Fruit fly (Drosophila melanogaster) whole organism, embryonic: Measurements from ENCODE around the gene Src64B.

Experiments used
- Blimp-1 ChIP-seq: fragments of 200-800 bp; sonication (Bioruptor generic); optimal IDR thresholded peaks from 3 replicates; lab custom pipeline; 2018; ENCODE audit warnings: missing biosample characterization, missing genetic modification characterization, mild to moderate bottlenecking, moderate library complexity, missing genetic modification reagents
- BtbVII ChIP-seq: fragments of 200-800 bp; sonication (Bioruptor generic); optimal IDR thresholded peaks from 3 replicates; lab custom pipeline; 2017; ENCODE audit warnings: missing biosample characterization, mild to moderate bottlenecking, missing genetic modification characterization
- CG11504 ChIP-seq: fragments of 200-800 bp; sonication (Bioruptor generic); optimal IDR thresholded peaks from 3 replicates; lab custom pipeline; 2019; ENCODE audit warnings: missing biosample characterization, mild to moderate bottlenecking, missing genetic modification characterization, moderate library complexity
- CG12071 ChIP-seq: fragments of 200-800 bp; sonication (Bioruptor generic); optimal IDR thresholded peaks from 3 replicates; lab custom pipeline; 2018; ENCODE audit warnings: missing biosample characterization, mild to moderate bottlenecking, missing genetic modification characterization
- CG12769 ChIP-seq: fragments of 200-800 bp; sonication (Bioruptor generic); optimal IDR thresholded peaks from 2 replicates; lab custom pipeline; 2019; ENCODE audit warnings: missing biosample characterization, mild to moderate bottlenecking, missing genetic modification characterization, moderate library complexity
- CG1529 ChIP-seq: fragments of 200-800 bp; sonication (Bioruptor generic); optimal IDR thresholded peaks from 3 replicates; lab custom pipeline; 2018; ENCODE audit warnings: missing biosample characterization, missing genetic modification characterization
- CG15601 ChIP-seq: fragments of 200-800 bp; sonication (Bioruptor generic); optimal IDR thresholded peaks from 3 replicates; lab custom pipeline; 2019; ENCODE audit warnings: missing biosample characterization, mild to moderate bottlenecking, missing genetic modification characterization, moderate library complexity
- CG17328 ChIP-seq: fragments of 200-800 bp; sonication (Bioruptor generic); IDR thresholded peaks from 2 replicates; pipeline ENCODE4 v1.3.6; 2022; ENCODE audit warnings: missing biosample characterization, missing genetic modification characterization
- CG17568 ChIP-seq: fragments of 200-800 bp; sonication (Bioruptor generic); optimal IDR thresholded peaks from 2 replicates; lab custom pipeline; 2018; ENCODE audit warnings: missing biosample characterization, mild to moderate bottlenecking, missing genetic modification characterization, moderate library complexity
- CG18764 ChIP-seq: fragments of 200-800 bp; sonication (Bioruptor generic); optimal IDR thresholded peaks from 3 replicates; lab custom pipeline; 2016; ENCODE audit warnings: missing biosample characterization, missing genetic modification characterization
- CG2678 ChIP-seq: fragments of 200-800 bp; sonication (Bioruptor generic); optimal IDR thresholded peaks from 3 replicates; lab custom pipeline; 2019; ENCODE audit warnings: missing biosample characterization, mild to moderate bottlenecking, missing genetic modification characterization, moderate library complexity
- CG31365 ChIP-seq: fragments of 200-800 bp; sonication (Bioruptor generic); optimal IDR thresholded peaks from 2 replicates; lab custom pipeline; 2018; ENCODE audit warnings: missing biosample characterization, mild to moderate bottlenecking, missing genetic modification characterization
- CG34376 ChIP-seq: fragments of 200-800 bp; sonication (Bioruptor generic); optimal IDR thresholded peaks from 2 replicates; lab custom pipeline; 2018; ENCODE audit warnings: missing biosample characterization, mild to moderate bottlenecking, missing genetic modification characterization
- CG4707 ChIP-seq: fragments of 200-800 bp; sonication (Bioruptor generic); optimal IDR thresholded peaks from 2 replicates; lab custom pipeline; 2018; ENCODE audit warnings: missing biosample characterization, mild to moderate bottlenecking, missing genetic modification characterization, moderate library complexity
- CG6854 ChIP-seq: fragments of 200-800 bp; sonication (Bioruptor generic); optimal IDR thresholded peaks from 3 replicates; lab custom pipeline; 2017; ENCODE audit warnings: missing biosample characterization, mild to moderate bottlenecking, missing genetic modification characterization
- CG8281 ChIP-seq: fragments of 200-800 bp; sonication (Bioruptor generic); optimal IDR thresholded peaks from 2 replicates; lab custom pipeline; 2018; ENCODE audit warnings: missing biosample characterization, mild to moderate bottlenecking, missing genetic modification characterization, moderate library complexity
- CG8290 ChIP-seq, 3 experiments: fragments of 200-800 bp; sonication (Bioruptor generic); optimal IDR thresholded peaks; 2 replicates each; lab custom pipeline; 2016 to 2019; ENCODE audit warnings: missing biosample characterization in 3 of 3, missing genetic modification characterization in 3 of 3, mild to moderate bottlenecking in 2 of 3, moderate library complexity in 1 of 3
- CG9609 ChIP-seq: fragments of 200-800 bp; sonication (Bioruptor generic); optimal IDR thresholded peaks from 3 replicates; lab custom pipeline; 2016; ENCODE audit warnings: missing biosample characterization, missing genetic modification characterization
- Dref ChIP-seq: fragments of 200-800 bp; sonication (Bioruptor generic); IDR thresholded peaks from 2 replicates; pipeline ENCODE4 v1.3.6; 2022; ENCODE audit warnings: missing biosample characterization, missing genetic modification characterization
- Ets65A ChIP-seq: fragments of 200-800 bp; sonication (Bioruptor generic); peaks from one replicate; lab custom pipeline; 2016; ENCODE audit warnings: missing biosample characterization, missing genetic modification characterization
- Gug ChIP-seq: fragments of 200-800 bp; sonication (Bioruptor generic); IDR thresholded peaks from 4 replicates; pipeline ENCODE4 v1.3.6; 2022; ENCODE audit warnings: missing biosample characterization, missing genetic modification characterization
- HLH3B ChIP-seq: fragments of 200-800 bp; sonication (Bioruptor generic); IDR thresholded peaks from 2 replicates; pipeline ENCODE4 v1.3.6; 2022; ENCODE audit warnings: missing biosample characterization, missing genetic modification characterization
- Hr39 ChIP-seq: fragments of >200 bp; optimal IDR thresholded peaks from 2 replicates; lab custom pipeline; 2017
- Hr78 ChIP-seq, 2 experiments: fragments of 200-800 bp in 1 of 2; fragments of >200 bp in 1 of 2; sonication (Bioruptor generic) in 1 of 2; optimal IDR thresholded peaks; 2 replicates each; lab custom pipeline; 2017 to 2019; ENCODE audit warnings: missing biosample characterization in 2 of 2, missing genetic modification characterization in 2 of 2, mild to moderate bottlenecking in 1 of 2, moderate library complexity in 1 of 2
- NC2α ChIP-seq: fragments of 200-800 bp; sonication (Bioruptor generic); optimal IDR thresholded peaks from 2 replicates; lab custom pipeline; 2016; ENCODE audit warnings: missing biosample characterization, missing genetic modification characterization
- NFAT ChIP-seq: fragments of 200-800 bp; sonication (Bioruptor generic); IDR thresholded peaks from 2 replicates; pipeline ENCODE4 v1.3.6; 2022; ENCODE audit warnings: missing biosample characterization, missing genetic modification characterization
- Neu2 ChIP-seq: fragments of 200-800 bp; sonication (Bioruptor generic); optimal IDR thresholded peaks from 3 replicates; lab custom pipeline; 2016; ENCODE audit warnings: missing biosample characterization, missing genetic modification characterization, borderline replicate concordance
- PHDP ChIP-seq: fragments of 200-800 bp; sonication (Bioruptor generic); optimal IDR thresholded peaks from 3 replicates; lab custom pipeline; 2018; ENCODE audit warnings: missing biosample characterization, mild to moderate bottlenecking, missing genetic modification characterization, moderate library complexity
- Poxn ChIP-seq: fragments of 200-800 bp; sonication (Bioruptor generic); IDR thresholded peaks from 2 replicates; pipeline ENCODE4 v1.3.6; 2022; ENCODE audit warnings: missing biosample characterization, missing genetic modification characterization
- dan ChIP-seq: fragments of 200-800 bp; sonication (Bioruptor generic); IDR thresholded peaks from 2 replicates; pipeline ENCODE4 v1.3.6; 2022; ENCODE audit warnings: missing biosample characterization, missing genetic modification characterization
- dpn ChIP-seq, 2 experiments: fragments of 200-800 bp; sonication (Bioruptor generic); optimal IDR thresholded peaks; 3 replicates each; lab custom pipeline; 2016; ENCODE audit warnings: missing biosample characterization in 2 of 2, missing genetic modification characterization in 2 of 2
- en ChIP-seq: fragments of 200-800 bp; sonication (Bioruptor generic); optimal IDR thresholded peaks from 2 replicates; lab custom pipeline; 2016; ENCODE audit warnings: missing biosample characterization, missing genetic modification characterization
- ewg ChIP-seq: fragments of 200-800 bp; sonication (Bioruptor generic); optimal IDR thresholded peaks from 3 replicates; lab custom pipeline; 2017; ENCODE audit warnings: mild to moderate bottlenecking, missing biosample characterization, missing genetic modification reagents, missing genetic modification characterization
- exex ChIP-seq: fragments of 200-800 bp; sonication (Bioruptor generic); optimal IDR thresholded peaks from 4 replicates; lab custom pipeline; 2018; ENCODE audit warnings: missing biosample characterization, mild to moderate bottlenecking, missing genetic modification characterization, moderate library complexity
- fd64A ChIP-seq: fragments of 200-800 bp; sonication (Bioruptor generic); optimal IDR thresholded peaks from 3 replicates; lab custom pipeline; 2018; ENCODE audit warnings: missing biosample characterization, mild to moderate bottlenecking, missing genetic modification characterization
- fd96Cb ChIP-seq: fragments of 200-800 bp; sonication (Bioruptor generic); optimal IDR thresholded peaks from 2 replicates; lab custom pipeline; 2018; ENCODE audit warnings: missing biosample characterization, mild to moderate bottlenecking, missing genetic modification characterization, moderate library complexity
- gfzf ChIP-seq: fragments of 200-800 bp; sonication (Bioruptor generic); optimal IDR thresholded peaks from 2 replicates; lab custom pipeline; 2016; ENCODE audit warnings: missing biosample characterization, mild to moderate bottlenecking, missing genetic modification characterization, moderate library complexity
- lab ChIP-seq: fragments of 200-800 bp; sonication (Bioruptor generic); optimal IDR thresholded peaks from 3 replicates; lab custom pipeline; 2017; ENCODE audit warnings: missing biosample characterization, missing genetic modification characterization, mild to moderate bottlenecking, moderate library complexity, missing genetic modification reagents
- lola ChIP-seq, 3 experiments: fragments of >200 bp in 2 of 3; fragments of 200-800 bp in 1 of 3; sonication (Bioruptor generic) in 1 of 3; optimal IDR thresholded peaks; 2 replicates each; lab custom pipeline; 2017 to 2019; ENCODE audit warnings: missing biosample characterization in 3 of 3, missing genetic modification characterization in 3 of 3, mild to moderate bottlenecking in 1 of 3, moderate library complexity in 1 of 3
- luna ChIP-seq: fragments of 200-800 bp; sonication (Bioruptor generic); optimal IDR thresholded peaks from 2 replicates; lab custom pipeline; 2016; ENCODE audit warnings: missing biosample characterization, missing genetic modification characterization
- mirr ChIP-seq: fragments of 200-800 bp; sonication (Bioruptor generic); optimal IDR thresholded peaks from 3 replicates; lab custom pipeline; 2018; ENCODE audit warnings: missing biosample characterization, mild to moderate bottlenecking, missing genetic modification characterization
- nau ChIP-seq: fragments of 200-800 bp; sonication (Bioruptor generic); optimal IDR thresholded peaks from 3 replicates; lab custom pipeline; 2017; ENCODE audit warnings: missing biosample characterization, mild to moderate bottlenecking, missing genetic modification characterization, missing genetic modification reagents
- nerfin-2 ChIP-seq: fragments of 200-800 bp; sonication (Bioruptor generic); IDR thresholded peaks from 2 replicates; pipeline ENCODE4 v1.3.6; 2022; ENCODE audit warnings: missing biosample characterization, missing genetic modification characterization; ENCODE audit not compliant: partially characterized antibody
- sd ChIP-seq: fragments of 200-800 bp; sonication (Bioruptor generic); optimal IDR thresholded peaks from 3 replicates; lab custom pipeline; 2018; ENCODE audit warnings: missing biosample characterization, mild to moderate bottlenecking, missing genetic modification characterization, moderate library complexity
- sens ChIP-seq: fragments of 200-800 bp; sonication (Bioruptor generic); peaks from one replicate; lab custom pipeline; 2016; ENCODE audit warnings: missing biosample characterization, missing genetic modification characterization
- sqz ChIP-seq: fragments of 200-800 bp; sonication (Bioruptor generic); optimal IDR thresholded peaks from 3 replicates; lab custom pipeline; 2018; ENCODE audit warnings: missing biosample characterization, mild to moderate bottlenecking, missing genetic modification characterization
- stc ChIP-seq: fragments of 200-800 bp; sonication (Bioruptor generic); IDR thresholded peaks from 2 replicates; pipeline ENCODE4 v1.3.6; 2022; ENCODE audit warnings: missing biosample characterization, missing genetic modification characterization
- sug ChIP-seq: fragments of 200-800 bp; optimal IDR thresholded peaks from 2 replicates; lab custom pipeline; 2019; ENCODE audit warnings: missing biosample characterization, mild to moderate bottlenecking, missing genetic modification characterization, moderate library complexity
- z ChIP-seq: fragments of 200-800 bp; sonication (Bioruptor generic); IDR thresholded peaks from 3 replicates; pipeline ENCODE4 v1.3.6; 2022; ENCODE audit warnings: missing biosample characterization, missing genetic modification characterization

The Src64B gene

DNA sequence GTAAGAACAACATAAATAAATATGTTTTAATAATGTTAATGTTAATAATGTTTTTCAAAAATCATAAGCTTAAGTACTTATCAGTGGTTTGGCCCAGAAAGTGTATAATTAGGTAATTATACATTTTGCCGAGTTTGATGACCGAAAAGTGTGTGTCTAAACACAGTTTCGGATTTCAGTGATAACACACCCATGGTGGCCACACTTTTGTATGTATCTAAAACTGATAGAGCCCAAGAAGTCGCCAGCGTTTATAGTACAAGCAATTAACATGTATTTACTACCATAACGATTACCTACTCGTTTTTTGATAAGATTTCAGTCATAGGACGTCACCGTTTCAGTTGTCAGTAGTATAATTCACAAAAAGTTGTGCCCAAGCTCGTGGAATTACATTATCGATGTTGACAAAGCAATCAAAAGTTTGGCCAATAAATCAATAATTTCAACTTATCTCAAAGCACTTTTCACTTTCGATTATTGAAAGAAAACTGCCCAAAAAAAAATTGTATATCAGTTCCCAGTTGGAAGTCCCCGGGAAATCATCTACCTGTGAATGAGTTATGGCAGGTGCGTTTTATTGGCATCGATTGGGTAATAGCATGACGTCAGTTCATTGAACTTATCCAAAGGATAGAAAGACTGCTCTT is 75.7 kb downstream of the Src64B start:
- TF ChIP-seq CG8281 (peak; percentile 90), nau (GFP tag; lab: Kevin White, UChicago) (no peak), lola (GFP tag; optimal IDR thresholded peaks at IDR 0.05; lab: Kevin White, UChicago) (no peak), Hr78 (GFP tag; optimal IDR thresholded peaks at IDR 0.05; lab: Kevin White, UChicago) (peak in 1 of 2 experiments; percentile 14), sqz (GFP tag; lab: Kevin White, UChicago) (peak; percentile 42), CG17568 (GFP tag; lab: Kevin White, UChicago) (peak; percentile 9), CG12071 (GFP tag; lab: Kevin White, UChicago) (no peak), dan (no peak), PHDP (tag; lab: Kevin White, UChicago) (peak; percentile 19), CG1529 (GFP tag; lab: Kevin White, UChicago) (no peak), CG4707 (peak; percentile 3), CG15601 (peak; percentile 37), en (GFP tag; lab: Kevin White, UChicago) (no peak), sug (tag; lab: Kevin White, UChicago) (peak; percentile 94), Ets65A (GFP tag; lab: Kevin White, UChicago) (no peak), gfzf (GFP tag; lab: Kevin White, UChicago) (no peak), CG34376 (GFP tag; lab: Kevin White, UChicago) (peak; percentile 40), HLH3B (GFP tag; lab: Robert Waterston, UW) (no peak), sd (tag; lab: Kevin White, UChicago) (peak; percentile 36), CG6854 (GFP tag; lab: Kevin White, UChicago) (peak; percentile 7), stc (GFP tag; lab: Robert Waterston, UW) (no peak), CG31365 (tag; lab: Kevin White, UChicago) (no peak), NFAT (GFP tag; lab: Robert Waterston, UW) (no peak), exex (tag; lab: Kevin White, UChicago) (peak; percentile 96), Gug (GFP tag; lab: Robert Waterston, UW) (no peak), CG17328 (GFP tag; lab: Robert Waterston, UW) (no peak), z (GFP tag; lab: Robert Waterston, UW) (no peak), Neu2 (no peak), BtbVII (peak; percentile 75), Dref (no peak), CG2678 (tag; lab: Kevin White, UChicago) (peak; percentile 37), luna (GFP tag; lab: Kevin White, UChicago) (no peak), NC2α (no peak), CG9609 (no peak), fd96Cb (tag; lab: Kevin White, UChicago) (no peak), CG11504 (peak; percentile 21), lab (GFP tag; lab: Kevin White, UChicago) (peak; percentile 8), mirr (GFP tag; lab: Kevin White, UChicago) (peak; percentile 64), sens (GFP tag; lab: Kevin White, UChicago) (peak; percentile 62), Blimp-1 (GFP tag; lab: Kevin White, UChicago) (peak; percentile 9), fd64A (GFP tag; lab: Kevin White, UChicago) (peak; percentile 15), Poxn (GFP tag; lab: Robert Waterston, UW) (no peak), dpn (GFP tag; optimal IDR thresholded peaks at IDR 0.05; lab: Kevin White, UChicago) (no peak), CG8290 (GFP tag; optimal IDR thresholded peaks at IDR 0.05; lab: Kevin White, UChicago) (no peak), CG8290 (tag; optimal IDR thresholded peaks at IDR 0.05; lab: Kevin White, UChicago) (peak in 1 of 2 experiments; percentile 9), CG12769 (tag; lab: Kevin White, UChicago) (peak; percentile 18), CG18764 (GFP tag; lab: Kevin White, UChicago) (no peak), nerfin-2 (GFP tag; lab: Robert Waterston, UW) (no peak), Hr39 (lab: Kevin White, UChicago) (no peak), ewg (GFP tag; lab: Kevin White, UChicago) (no peak)
